Fruit fly (Drosophila melanogaster) whole organism, adult: ENCODE measurements around the gene CG9389.

Experiments
- CG11617 ChIP-seq: fragments of 200-800 bp; sonication (Bioruptor generic); optimal IDR thresholded peaks from 2 replicates; lab custom pipeline; 2017; ENCODE audit warnings: mild to moderate bottlenecking, missing biosample characterization, missing genetic modification reagents, missing genetic modification characterization
- CG12768 ChIP-seq: fragments of 200-800 bp; sonication (Bioruptor generic); optimal IDR thresholded peaks from 2 replicates; lab custom pipeline; 2017; ENCODE audit warnings: missing biosample characterization, missing genetic modification characterization, mild to moderate bottlenecking, moderate library complexity, missing genetic modification reagents
- CG14711 ChIP-seq: fragments of 200-800 bp; sonication (Bioruptor generic); optimal IDR thresholded peaks from 2 replicates; lab custom pipeline; 2018; ENCODE audit warnings: missing biosample characterization, mild to moderate bottlenecking, missing genetic modification characterization, moderate library complexity
- CG1620 ChIP-seq: fragments of 200-800 bp; sonication (Bioruptor generic); optimal IDR thresholded peaks from 2 replicates; lab custom pipeline; 2016; ENCODE audit warnings: missing biosample characterization, missing genetic modification characterization
- CG33017 ChIP-seq: fragments of 200-800 bp; sonication (Bioruptor generic); optimal IDR thresholded peaks from 2 replicates; lab custom pipeline; 2018; ENCODE audit warnings: missing biosample characterization, mild to moderate bottlenecking, missing genetic modification characterization, moderate library complexity
- CG5204 ChIP-seq: fragments of 200-800 bp; sonication (Bioruptor generic); optimal IDR thresholded peaks from 2 replicates; lab custom pipeline; 2016; ENCODE audit warnings: missing biosample characterization, missing genetic modification characterization
- CG7045 ChIP-seq: fragments of 200-800 bp; sonication (Bioruptor generic); optimal IDR thresholded peaks from 2 replicates; lab custom pipeline; 2017; ENCODE audit warnings: missing biosample characterization, mild to moderate bottlenecking, missing genetic modification characterization
- CG7101 ChIP-seq: fragments of 200-800 bp; sonication (Bioruptor generic); optimal IDR thresholded peaks from 2 replicates; lab custom pipeline; 2018; ENCODE audit warnings: missing biosample characterization, mild to moderate bottlenecking, missing genetic modification characterization, moderate library complexity
- Clk ChIP-seq: fragments of 200-800 bp; sonication (Bioruptor generic); optimal IDR thresholded peaks from 2 replicates; lab custom pipeline; 2017; ENCODE audit warnings: missing biosample characterization, missing genetic modification characterization
- Crg-1 ChIP-seq: fragments of 200-800 bp; sonication (Bioruptor generic); optimal IDR thresholded peaks from 2 replicates; lab custom pipeline; 2016; ENCODE audit warnings: missing biosample characterization, missing genetic modification characterization
- Hr96 ChIP-seq: fragments of 200-800 bp; sonication (Bioruptor generic); optimal IDR thresholded peaks from 2 replicates; lab custom pipeline; 2016; ENCODE audit warnings: missing biosample characterization, missing genetic modification characterization
- Mnt ChIP-seq: fragments of 200-800 bp; sonication (Bioruptor generic); optimal IDR thresholded peaks from 2 replicates; lab custom pipeline; 2016; ENCODE audit warnings: missing biosample characterization, mild to moderate bottlenecking, missing genetic modification characterization
- bab1 ChIP-seq: fragments of 200-800 bp; sonication (Bioruptor generic); optimal IDR thresholded peaks from 3 replicates; lab custom pipeline; 2019; ENCODE audit warnings: missing biosample characterization, mild to moderate bottlenecking, missing genetic modification characterization, moderate library complexity
- cic ChIP-seq: fragments of 200-800 bp; sonication (Bioruptor generic); optimal IDR thresholded peaks from 2 replicates; lab custom pipeline; 2017; ENCODE audit warnings: missing biosample characterization, mild to moderate bottlenecking, missing genetic modification characterization, moderate library complexity
- cnc ChIP-seq, 2 experiments: fragments of >200 bp; optimal IDR thresholded peaks; 2 replicates each; lab custom pipeline; 2017
- kay ChIP-seq: fragments of 200-800 bp; sonication (Bioruptor generic); peaks from one replicate; lab custom pipeline; 2016; ENCODE audit warnings: missing biosample characterization, missing genetic modification characterization, borderline replicate concordance
- ovo ChIP-seq: fragments of 200-800 bp; sonication (Bioruptor generic); optimal IDR thresholded peaks from 2 replicates; lab custom pipeline; 2016; ENCODE audit warnings: missing biosample characterization, missing genetic modification characterization
- pad ChIP-seq: fragments of 200-800 bp; sonication (Bioruptor generic); optimal IDR thresholded peaks from 3 replicates; lab custom pipeline; 2017; ENCODE audit warnings: missing biosample characterization, missing genetic modification characterization, mild to moderate bottlenecking, moderate library complexity, missing genetic modification reagents
- tj ChIP-seq: fragments of 200-800 bp; sonication (Bioruptor generic); optimal IDR thresholded peaks from 3 replicates; lab custom pipeline; 2017; ENCODE audit warnings: missing biosample characterization, mild to moderate bottlenecking, missing genetic modification characterization, moderate library complexity
- toe ChIP-seq: fragments of 200-800 bp; sonication (Bioruptor generic); optimal IDR thresholded peaks from 2 replicates; lab custom pipeline; 2016; ENCODE audit warnings: missing biosample characterization, missing genetic modification characterization

Gene CG9389

dm6 chr3L:21256062-21257023 lies 14.0 kb downstream of the CG9389 start:
- no peak for TF ChIP-seq tj (GFP tag; lab: Kevin White, UChicago)
- TF ChIP-seq CG14711 (tag; lab: Kevin White, UChicago) = no peak
- TF ChIP-seq kay (GFP tag; lab: Kevin White, UChicago) = no peak
- no peak for TF ChIP-seq cic (GFP tag; lab: Kevin White, UChicago)
- no peak for TF ChIP-seq cnc (optimal IDR thresholded peaks at IDR 0.05; lab: Kevin White, UChicago)
- no peak for TF ChIP-seq Mnt (GFP tag; lab: Kevin White, UChicago)
- TF ChIP-seq CG7045 (GFP tag; lab: Kevin White, UChicago) = no peak
- no peak for TF ChIP-seq pad (GFP tag; lab: Kevin White, UChicago)
- TF ChIP-seq CG5204 (GFP tag; lab: Kevin White, UChicago) = no peak
- TF ChIP-seq CG12768 (GFP tag; lab: Kevin White, UChicago) = no peak

- no peak for TF ChIP-seq toe (GFP tag; lab: Kevin White, UChicago)
- no peak for TF ChIP-seq kay (GFP tag; lab: Kevin White, UChicago)
These were observed 15.8 kb downstream of the CG9389 start for dm6 chr3L:21254524-21254972.

dm6 chr3L:21253761-21254523 lies 16.4 kb downstream of the CG9389 start:
- TF ChIP-seq CG7045 (GFP tag; lab: Kevin White, UChicago) (no peak), CG33017 (tag; lab: Kevin White, UChicago) (no peak)

dm6 chr3L:21252932-21253760 lies 17.2 kb downstream of the CG9389 start:
- TF ChIP-seq tj (GFP tag; lab: Kevin White, UChicago) (no peak), CG14711 (tag; lab: Kevin White, UChicago) (no peak), CG1620 (GFP tag; lab: Kevin White, UChicago) (no peak), CG7045 (GFP tag; lab: Kevin White, UChicago) (no peak), CG12768 (GFP tag; lab: Kevin White, UChicago) (no peak), Crg-1 (GFP tag; lab: Kevin White, UChicago) (no peak), cic (GFP tag; lab: Kevin White, UChicago) (no peak), ovo (GFP tag; lab: Kevin White, UChicago) (no peak), bab1 (GFP tag; lab: Kevin White, UChicago) (no peak), Hr96 (GFP tag; lab: Kevin White, UChicago) (no peak), toe (GFP tag; lab: Kevin White, UChicago) (no peak), Mnt (GFP tag; lab: Kevin White, UChicago) (no peak), CG33017 (tag; lab: Kevin White, UChicago) (no peak), cnc (optimal IDR thresholded peaks at IDR 0.05; lab: Kevin White, UChicago) (no peak), pad (GFP tag; lab: Kevin White, UChicago) (no peak), CG7101 (tag; lab: Kevin White, UChicago) (no peak), Clk (GFP tag; lab: Kevin White, UChicago) (no peak)

- no peak for TF ChIP-seq CG7101 (tag; lab: Kevin White, UChicago)
- TF ChIP-seq Hr96 (GFP tag; lab: Kevin White, UChicago) = no peak
- no peak for TF ChIP-seq CG5204 (GFP tag; lab: Kevin White, UChicago)
- no peak for TF ChIP-seq Crg-1 (GFP tag; lab: Kevin White, UChicago)
- no peak for TF ChIP-seq cnc (optimal IDR thresholded peaks at IDR 0.05; lab: Kevin White, UChicago)
- TF ChIP-seq CG33017 (tag; lab: Kevin White, UChicago) = no peak
- no peak for TF ChIP-seq CG1620 (GFP tag; lab: Kevin White, UChicago)
- TF ChIP-seq ovo (GFP tag; lab: Kevin White, UChicago) = no peak
- TF ChIP-seq CG11617 = no peak
- no peak for TF ChIP-seq Clk (GFP tag; lab: Kevin White, UChicago)
- TF ChIP-seq pad (GFP tag; lab: Kevin White, UChicago) = no peak
- TF ChIP-seq bab1 (GFP tag; lab: Kevin White, UChicago) = no peak
These were observed 17.9 kb downstream of the CG9389 start for dm6 chr3L:21252525-21252924.
